Worm (Caenorhabditis elegans): ENCODE results near the gene nspg-8.

Gene nspg-8

ce11 chrIII:1218221-1218620 lies 36.4 kb downstream of the nspg-8 start (continued):
- peak; percentile 36 for TF ChIP-seq nhr-71 (tag; optimal IDR thresholded peaks at IDR 0.05)
- no peak for TF ChIP-seq ceh-88 (GFP tag; IDR thresholded peaks at IDR 0.05)
- TF ChIP-seq tlp-1 (tag; optimal IDR thresholded peaks at IDR 0.05): no peak
- TF ChIP-seq blmp-1 (tag; optimal IDR thresholded peaks at IDR 0.05): no peak
- no peak for TF ChIP-seq unc-86 (tag; optimal IDR thresholded peaks at IDR 0.05)
- no peak for TF ChIP-seq sptf-1 (tag; optimal IDR thresholded peaks at IDR 0.05)
- no peak for TF ChIP-seq lin-39 (tag; optimal IDR thresholded peaks at IDR 0.05)
- no peak for TF ChIP-seq ama-1 (optimal IDR thresholded peaks at IDR 0.05)
- TF ChIP-seq swsn-7 (tag; optimal IDR thresholded peaks at IDR 0.05): no peak
- no peak for TF ChIP-seq nhr-11 (tag; optimal IDR thresholded peaks at IDR 0.05)
- TF ChIP-seq ztf-11 (tag; optimal IDR thresholded peaks at IDR 0.05): no peak
- no peak for TF ChIP-seq alr-1 (tag; optimal IDR thresholded peaks at IDR 0.05; ENCODE audit: borderline replicate concordance)
- TF ChIP-seq rnt-1 (tag; optimal IDR thresholded peaks at IDR 0.05): peak; percentile 33
- TF ChIP-seq nhr-47 (tag; optimal IDR thresholded peaks at IDR 0.05): peak; percentile 22
- TF ChIP-seq ets-5 (GFP tag; IDR thresholded peaks at IDR 0.05): no peak
- no peak for TF ChIP-seq lin-15B (tag; optimal IDR thresholded peaks at IDR 0.05)
- no peak for TF ChIP-seq unc-30 (tag; optimal IDR thresholded peaks at IDR 0.05)
- no peak for TF ChIP-seq pax-3 (tag; optimal IDR thresholded peaks at IDR 0.05)

ce11 chrIII:1218998-1219397 lies 37.1 kb downstream of the nspg-8 start:
- no peak for TF ChIP-seq nhr-11 (tag; optimal IDR thresholded peaks at IDR 0.05)
- TF ChIP-seq efl-1 (optimal IDR thresholded peaks at IDR 0.05): no peak
- TF ChIP-seq efl-1 (GFP tag; optimal IDR thresholded peaks at IDR 0.05 in 1 of 2): peak in 1 of 2 experiments; percentile 3
- no peak for TF ChIP-seq pax-3 (tag; optimal IDR thresholded peaks at IDR 0.05)

ce11 chrIII:1220012-1220411 lies 38.2 kb downstream of the nspg-8 start:
- TF ChIP-seq alr-1 (tag; optimal IDR thresholded peaks at IDR 0.05; ENCODE audit: borderline replicate concordance) (no peak), ceh-90 (tag; optimal IDR thresholded peaks at IDR 0.05) (no peak), elt-2 (tag; optimal IDR thresholded peaks at IDR 0.05) (peak; percentile 61), grh-1 (GFP tag; IDR thresholded peaks at IDR 0.05) (no peak), hpl-2 (GFP tag; optimal IDR thresholded peaks at IDR 0.05) (no peak), aly-2 (tag; optimal IDR thresholded peaks at IDR 0.05) (no peak), dpl-1 (GFP tag; optimal IDR thresholded peaks at IDR 0.05) (no peak), ces-1 (GFP tag; optimal IDR thresholded peaks at IDR 0.05) (no peak), efl-1 (optimal IDR thresholded peaks at IDR 0.05) (no peak), efl-1 (GFP tag; optimal IDR thresholded peaks at IDR 0.05 in 1 of 2) (peak in 1 of 2 experiments; percentile 83), F16B12.6 (tag; optimal IDR thresholded peaks at IDR 0.05) (no peak), snpc-4 (tag; optimal IDR thresholded peaks at IDR 0.05) (no peak), lin-14 (GFP tag; optimal IDR thresholded peaks at IDR 0.05) (peak; percentile 30)

ce11 chrIII:1221995-1222394 lies 40.1 kb downstream of the nspg-8 start:
- TF ChIP-seq vab-15 (tag; optimal IDR thresholded peaks at IDR 0.05): no peak
- peak; percentile 15 for TF ChIP-seq elt-2 (tag; optimal IDR thresholded peaks at IDR 0.05)

ce11 chrIII:1223319-1224093 lies 41.6 kb downstream of the nspg-8 start:
- TF ChIP-seq elt-2 (tag; optimal IDR thresholded peaks at IDR 0.05) (peak; percentile 24), F16B12.6 (tag; optimal IDR thresholded peaks at IDR 0.05) (no peak), lsy-2 (tag; optimal IDR thresholded peaks at IDR 0.05) (peak in 1 of 2 experiments; percentile 18), nhr-20 (tag; optimal IDR thresholded peaks at IDR 0.05) (peak; percentile 21), nhr-71 (tag; optimal IDR thresholded peaks at IDR 0.05) (peak; percentile 28), lin-13 (GFP tag; optimal IDR thresholded peaks at IDR 0.05) (peak; percentile 10), mdl-1 (tag; optimal IDR thresholded peaks at IDR 0.05) (peak in 1 of 2 experiments; percentile 46), nhr-77 (tag; optimal IDR thresholded peaks at IDR 0.05) (peak; percentile 6), jun-1 (tag; optimal IDR thresholded peaks at IDR 0.05) (peak; percentile 16), efl-3 (GFP tag; optimal IDR thresholded peaks at IDR 0.05) (no peak), tbx-2 (tag; optimal IDR thresholded peaks at IDR 0.05) (no peak), lin-14 (GFP tag; optimal IDR thresholded peaks at IDR 0.05) (peak; percentile 27), lin-35 (GFP tag; optimal IDR thresholded peaks at IDR 0.05) (peak in 1 of 2 experiments; percentile 16)
